Worm (Caenorhabditis elegans): ENCODE results near the gene fbxa-199.
"Not testable (repeated sequence)": the region's sequence is repeated elsewhere in the genome, so short reads cannot be mapped to it uniquely, and the experiment has no call there.

DNA sequence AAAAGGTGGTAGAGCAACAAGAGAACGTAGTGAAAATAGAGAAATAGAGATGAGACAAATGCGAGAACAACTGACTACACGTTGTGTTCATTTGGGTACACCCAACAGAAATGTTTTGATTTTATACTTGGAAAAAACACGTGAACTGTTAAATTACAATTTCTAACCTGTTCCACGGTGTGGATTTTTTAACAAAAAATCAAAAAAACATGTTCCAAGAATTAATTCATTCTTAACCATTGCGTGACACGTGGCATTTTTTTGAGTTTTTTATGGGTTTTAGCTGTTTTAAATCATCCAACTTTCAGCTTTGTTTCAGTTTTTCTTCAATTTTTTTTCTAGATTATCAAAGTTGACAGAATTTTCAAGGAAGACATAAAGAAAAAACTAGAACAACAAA lies 37.2 kb downstream of the fbxa-199 start, which contains the start of gene ech-1.1:
- TF ChIP-seq tra-4 (tag; optimal IDR thresholded peaks at IDR 0.05); ama-1 (optimal IDR thresholded peaks at IDR 0.05); tbx-37 (GFP tag; conservative IDR thresholded peaks at IDR 0.05); sea-1 (GFP tag; conservative IDR thresholded peaks at IDR 0.05); hnd-1 (tag; optimal IDR thresholded peaks at IDR 0.05); tbx-11 (GFP tag; IDR thresholded peaks at IDR 0.05); F13C5.2 (tag; optimal IDR thresholded peaks at IDR 0.05); ets-7 (tag; optimal IDR thresholded peaks at IDR 0.05); scrt-1 (GFP tag; IDR thresholded peaks at IDR 0.05); pes-1 (GFP tag; IDR thresholded peaks at IDR 0.05): not testable (repeated sequence)
